Worm (Caenorhabditis elegans) whole organism, L3 larva: Measurements from ENCODE around the gene clec-255.

Experiments used
- ama-1 ChIP-seq: fragments of 150-350 bp; optimal IDR thresholded peaks from 2 replicates; lab custom pipeline; 2018
- egl-27 ChIP-seq: sonication (generic microtip); optimal IDR thresholded peaks from 4 replicates; lab custom pipeline; 2017; ENCODE audit warnings: missing biosample characterization, missing genetic modification reagents, missing genetic modification characterization
- eor-1 ChIP-seq, 2 experiments: fragments of 150-350 bp; optimal IDR thresholded peaks; 2 replicates each; lab custom pipeline; 2014 to 2018; ENCODE audit warnings: missing biosample characterization in 2 of 2, missing genetic modification characterization in 2 of 2
- fos-1 ChIP-seq: fragments of 150-350 bp; optimal IDR thresholded peaks from 2 replicates; lab custom pipeline; 2014; ENCODE audit warnings: missing biosample characterization, missing genetic modification characterization

DNA sequence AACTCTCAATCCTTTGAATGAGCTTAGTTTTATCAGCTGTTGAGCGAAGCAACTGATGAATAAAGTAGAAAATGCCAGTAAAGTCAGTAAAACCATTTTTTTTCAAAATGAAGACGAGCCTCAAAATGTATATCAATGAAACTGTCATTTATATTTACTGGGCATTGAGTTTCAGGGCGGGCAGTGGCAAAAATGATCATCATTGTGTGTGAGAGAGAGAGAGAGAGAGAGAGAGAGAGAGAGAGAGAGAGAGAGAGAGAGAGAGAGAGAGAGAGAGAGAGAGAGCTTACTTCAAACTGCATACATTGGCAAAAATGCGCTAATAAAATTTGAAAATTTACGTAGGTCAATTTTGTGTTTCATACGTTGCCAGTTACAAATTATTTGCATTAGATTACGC, 10.3 kb downstream of the clec-255 start, which contains the start of gene F11D11.3:
- no peak for TF ChIP-seq ama-1 (lab: Kevin White, UChicago)
- TF ChIP-seq egl-27 (tag; lab: Kevin White, UChicago): no peak
- TF ChIP-seq eor-1 (tag; optimal IDR thresholded peaks at IDR 0.05; lab: Kevin White, UChicago): no peak
- no peak for TF ChIP-seq fos-1 (tag; lab: Kevin White, UChicago)
